Worm (Caenorhabditis elegans) whole organism, L1 larva: Measurements from ENCODE around the gene Y15E3A.4.
A peak's percentile ranks its signal among the peaks of the same experiment; 100 is the strongest.

Source experiments
- ama-1 ChIP-seq: fragments of 150-350 bp; optimal IDR thresholded peaks from 2 replicates; lab custom pipeline; 2014
- ceh-82 ChIP-seq, 3 experiments: fragments of 150-350 bp in 1 of 3; sonication (generic microtip) in 2 of 3; optimal IDR thresholded peaks; 2 replicates each; lab custom pipeline; 2014 to 2017; ENCODE audit warnings: missing biosample characterization in 3 of 3, missing genetic modification characterization in 3 of 3
- ceh-88 ChIP-seq: fragments of 200-800 bp; sonication (Bioruptor generic); IDR thresholded peaks from 2 replicates; pipeline ENCODE4 v1.3.6; 2022; ENCODE audit warnings: missing genetic modification characterization, missing compliant biosample characterization
- dsc-1 ChIP-seq: sonication (generic microtip); optimal IDR thresholded peaks from 2 replicates; lab custom pipeline; 2016; ENCODE audit warnings: mild to moderate bottlenecking, missing genetic modification characterization, missing compliant biosample characterization
- efl-1 ChIP-seq, 4 experiments: fragments of 150-350 bp; optimal IDR thresholded peaks in 3 of 4; peaks in 1 of 4; 1 replicate in 1 of 4; 2 replicates in 3 of 4; lab custom pipeline; 2014; ENCODE audit warnings: missing biosample characterization in 2 of 4, missing genetic modification characterization in 2 of 4, missing genetic modification reagents in 2 of 4
- egl-13 ChIP-seq: sonication (generic microtip); optimal IDR thresholded peaks from 2 replicates; lab custom pipeline; 2016; ENCODE audit warnings: missing genotype, missing genetic modification reagents, missing genetic modification characterization, missing compliant biosample characterization
- elt-2 ChIP-seq: sonication (generic microtip); optimal IDR thresholded peaks from 2 replicates; lab custom pipeline; 2016; ENCODE audit warnings: missing genetic modification characterization, mild to moderate bottlenecking, inconsistent platforms, missing compliant biosample characterization, missing genetic modification reagents
- elt-3 ChIP-seq, 6 experiments: fragments of 150-350 bp in 1 of 6; sonication (generic microtip); optimal IDR thresholded peaks; 2 replicates each; lab custom pipeline; 2017 to 2018; ENCODE audit warnings: missing biosample characterization in 6 of 6, missing genetic modification characterization in 6 of 6, inconsistent platforms in 1 of 6
- fkh-10 ChIP-seq: sonication (generic microtip); optimal IDR thresholded peaks from 2 replicates; lab custom pipeline; 2017; ENCODE audit warnings: missing biosample characterization, missing genetic modification reagents, missing genetic modification characterization
- fkh-8 ChIP-seq: sonication (generic microtip); optimal IDR thresholded peaks from 2 replicates; lab custom pipeline; 2016; ENCODE audit warnings: mild to moderate bottlenecking, missing genetic modification characterization, missing compliant biosample characterization
- fos-1 ChIP-seq: fragments of 150-350 bp; optimal IDR thresholded peaks from 2 replicates; lab custom pipeline; 2014; ENCODE audit warnings: missing biosample characterization, missing genetic modification characterization
- hlh-4 ChIP-seq: sonication (generic microtip); optimal IDR thresholded peaks from 2 replicates; lab custom pipeline; 2016; ENCODE audit warnings: mild to moderate bottlenecking, missing genetic modification characterization, missing compliant biosample characterization
- hpl-2 ChIP-seq: fragments of 150-350 bp; optimal IDR thresholded peaks from 2 replicates; lab custom pipeline; 2014; ENCODE audit warnings: missing biosample characterization, missing genetic modification reagents, missing genetic modification characterization
- isw-1 ChIP-seq: fragments of 200-800 bp; sonication (Bioruptor generic); IDR thresholded peaks from 2 replicates; pipeline ENCODE4 v1.3.6; 2022; ENCODE audit warnings: missing genetic modification characterization, missing compliant biosample characterization
- lin-13 ChIP-seq: fragments of 150-350 bp; optimal IDR thresholded peaks from 2 replicates; lab custom pipeline; 2014; ENCODE audit warnings: missing biosample characterization, missing genetic modification reagents, missing genetic modification characterization
- lin-14 ChIP-seq: fragments of 200-800 bp; sonication (Bioruptor generic); optimal IDR thresholded peaks from 2 replicates; lab custom pipeline; 2018; ENCODE audit warnings: mild to moderate bottlenecking, missing genetic modification characterization, moderate library complexity, missing compliant biosample characterization
- lin-15B ChIP-seq: fragments of 150-350 bp; sonication (generic microtip); optimal IDR thresholded peaks from 3 replicates; lab custom pipeline; 2014; ENCODE audit warnings: missing biosample characterization, missing genetic modification characterization
- lsy-2 ChIP-seq, 2 experiments: fragments of 150-350 bp; optimal IDR thresholded peaks; 2 replicates each; lab custom pipeline; 2014; ENCODE audit warnings: missing biosample characterization in 2 of 2, missing genetic modification characterization in 2 of 2
- mdl-1 ChIP-seq, 2 experiments: fragments of 150-350 bp; optimal IDR thresholded peaks; 2 replicates each; lab custom pipeline; 2014 to 2017; ENCODE audit warnings: missing biosample characterization in 2 of 2, missing genetic modification characterization in 2 of 2, inconsistent platforms in 1 of 2
- mef-2 ChIP-seq: fragments of 150-350 bp; optimal IDR thresholded peaks from 2 replicates; lab custom pipeline; 2014; ENCODE audit warnings: missing biosample characterization, missing genetic modification characterization
- mep-1 ChIP-seq: fragments of 150-350 bp; optimal IDR thresholded peaks from 2 replicates; lab custom pipeline; 2014; ENCODE audit warnings: missing biosample characterization, missing genetic modification characterization
- nhr-12 ChIP-seq: sonication (generic microtip); optimal IDR thresholded peaks from 2 replicates; lab custom pipeline; 2017; ENCODE audit warnings: missing biosample characterization, missing genetic modification characterization
- nhr-19 ChIP-seq: fragments of 200-800 bp; sonication (Bioruptor generic); conservative IDR thresholded peaks from 2 replicates; pipeline ENCODE4 v1.3.6; 2022; ENCODE audit warnings: missing genetic modification characterization, missing compliant biosample characterization
- nhr-20 ChIP-seq: sonication (generic microtip); optimal IDR thresholded peaks from 2 replicates; lab custom pipeline; 2016; ENCODE audit warnings: mild to moderate bottlenecking, missing genetic modification characterization, missing compliant biosample characterization
- nhr-47 ChIP-seq: sonication (generic microtip); optimal IDR thresholded peaks from 2 replicates; lab custom pipeline; 2016; ENCODE audit warnings: mild to moderate bottlenecking, missing genetic modification characterization, moderate library complexity, missing compliant biosample characterization
- nhr-71 ChIP-seq: sonication (generic microtip); optimal IDR thresholded peaks from 2 replicates; lab custom pipeline; 2016; ENCODE audit warnings: mild to moderate bottlenecking, missing genetic modification characterization, moderate library complexity, missing compliant biosample characterization
- nhr-77 ChIP-seq: fragments of 150-350 bp; optimal IDR thresholded peaks from 2 replicates; lab custom pipeline; 2014; ENCODE audit warnings: missing biosample characterization, missing genetic modification characterization
- nhr-85 ChIP-seq: sonication (generic microtip); peaks from one replicate; lab custom pipeline; 2016; ENCODE audit warnings: missing genetic modification characterization, inconsistent platforms, missing compliant biosample characterization
- pag-3 ChIP-seq: sonication (generic microtip); optimal IDR thresholded peaks from 2 replicates; lab custom pipeline; 2017; ENCODE audit warnings: missing genetic modification characterization, mild to moderate bottlenecking, missing compliant biosample characterization, antibody characterized with exemption, borderline replicate concordance; ENCODE audit not compliant: insufficient read depth
- pax-3 ChIP-seq: fragments of 200-800 bp; sonication (Bioruptor generic); optimal IDR thresholded peaks from 2 replicates; lab custom pipeline; 2018; ENCODE audit warnings: mild to moderate bottlenecking, missing genetic modification characterization, moderate library complexity, missing compliant biosample characterization
- rnt-1 ChIP-seq: sonication (generic microtip); optimal IDR thresholded peaks from 2 replicates; lab custom pipeline; 2016; ENCODE audit warnings: mild to moderate bottlenecking, missing genetic modification characterization, moderate library complexity, missing compliant biosample characterization
- snpc-4 ChIP-seq: fragments of 150-350 bp; optimal IDR thresholded peaks from 2 replicates; lab custom pipeline; 2014; ENCODE audit warnings: missing biosample characterization, missing genetic modification characterization
- sox-4 ChIP-seq: sonication (generic microtip); optimal IDR thresholded peaks from 2 replicates; lab custom pipeline; 2016; ENCODE audit warnings: missing genetic modification characterization, missing compliant biosample characterization
- sptf-1 ChIP-seq: fragments of 150-350 bp; optimal IDR thresholded peaks from 2 replicates; lab custom pipeline; 2014; ENCODE audit warnings: missing biosample characterization, missing genetic modification characterization
- swsn-7 ChIP-seq: sonication (generic microtip); optimal IDR thresholded peaks from 2 replicates; lab custom pipeline; 2016; ENCODE audit warnings: missing genetic modification characterization, missing compliant biosample characterization
- tbx-2 ChIP-seq: sonication (generic microtip); optimal IDR thresholded peaks from 2 replicates; lab custom pipeline; 2016; ENCODE audit warnings: missing genetic modification characterization, missing compliant biosample characterization
- xbp-1 ChIP-seq: sonication (generic microtip); optimal IDR thresholded peaks from 2 replicates; lab custom pipeline; 2016; ENCODE audit warnings: missing genetic modification characterization, missing compliant biosample characterization
- zip-4 ChIP-seq: fragments of 200-800 bp; sonication (Bioruptor generic); optimal IDR thresholded peaks from 2 replicates; lab custom pipeline; 2018; ENCODE audit warnings: mild to moderate bottlenecking, missing genetic modification characterization, moderate library complexity, missing compliant biosample characterization
- ztf-4 ChIP-seq: fragments of 150-350 bp; optimal IDR thresholded peaks from 2 replicates; lab custom pipeline; 2014; ENCODE audit warnings: missing biosample characterization, missing genetic modification characterization

Y15E3A.4 gene

DNA sequence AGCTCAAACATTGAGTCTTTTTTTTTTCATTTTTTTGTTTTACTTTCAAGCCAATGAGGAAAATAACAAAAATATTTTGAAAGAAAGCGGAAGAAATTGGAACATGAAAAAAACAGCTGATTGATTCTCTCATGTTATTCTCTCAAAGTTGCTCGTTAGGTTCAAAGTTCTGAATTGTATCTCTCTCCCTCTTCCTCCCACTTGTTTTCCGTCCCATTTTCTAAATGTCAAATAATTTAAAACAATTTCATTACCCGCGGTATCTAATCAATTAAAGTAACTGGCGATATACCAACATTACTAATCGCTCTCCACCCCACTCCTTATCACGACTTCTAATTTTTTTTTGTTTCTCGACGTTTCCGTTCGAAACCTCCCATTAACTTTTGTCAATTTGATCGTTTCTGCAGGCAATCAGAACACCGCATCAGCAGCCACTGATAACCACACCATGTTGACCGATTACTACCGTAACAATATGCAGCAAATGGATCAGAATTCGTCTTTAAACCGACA is 12.0 kb downstream of the Y15E3A.4 start:
- no peak for TF ChIP-seq nhr-47
- no peak for TF ChIP-seq pax-3 (tag; lab: Kevin White, UChicago)
- TF ChIP-seq nhr-12 (tag; lab: Kevin White, UChicago) = no peak
- TF ChIP-seq isw-1 (GFP tag; lab: Robert Waterston, UW) = no peak
- peak in 4 of 6 experiments; percentile 5 to 77 (median 48) for TF ChIP-seq elt-3 (tag; optimal IDR thresholded peaks at IDR 0.05; lab: Kevin White, UChicago)
- TF ChIP-seq nhr-19 = peak; percentile 14
- peak; percentile 57 for TF ChIP-seq nhr-85
- TF ChIP-seq nhr-77 (tag; lab: Kevin White, UChicago) = no peak
- peak; percentile 4 for TF ChIP-seq mep-1 (tag; lab: Kevin White, UChicago)
- TF ChIP-seq, all 84 proteins: peak for 4

DNA sequence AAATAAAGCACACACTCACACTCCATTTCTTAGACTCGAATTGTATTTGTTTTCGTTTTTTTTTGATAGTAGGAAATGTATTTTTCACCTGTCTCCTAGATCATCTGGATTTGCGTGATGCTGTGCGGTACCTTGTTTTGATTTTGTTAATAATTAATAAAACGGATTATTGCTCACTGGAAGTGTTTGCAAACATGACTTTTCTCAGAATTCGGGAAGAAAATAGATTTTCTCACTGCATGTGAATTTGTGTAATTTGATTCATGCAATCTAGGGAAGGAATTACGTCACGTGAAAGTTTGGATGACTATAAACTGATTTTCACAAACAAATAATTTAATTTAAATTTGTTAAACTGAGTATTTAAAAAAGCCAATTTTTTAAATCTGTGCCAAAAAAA is 13.2 kb downstream of the Y15E3A.4 start:
- TF ChIP-seq ztf-4 (tag; lab: Kevin White, UChicago) = peak; percentile 28
- no peak for TF ChIP-seq mdl-1 (tag; optimal IDR thresholded peaks at IDR 0.05; lab: Kevin White, UChicago)
- no peak for TF ChIP-seq lin-13 (GFP tag; lab: Kevin White, UChicago)
- peak; percentile 78 for TF ChIP-seq nhr-47
- TF ChIP-seq efl-1 (optimal IDR thresholded peaks at IDR 0.05; lab: Kevin White, UChicago) = no peak
- TF ChIP-seq efl-1 (GFP tag; optimal IDR thresholded peaks at IDR 0.05 in 1 of 2; lab: Kevin White, UChicago) = peak in 1 of 2 experiments; percentile 71
- peak; percentile 74 for TF ChIP-seq hlh-4 (tag; lab: Kevin White, UChicago)
- peak; percentile 72 for TF ChIP-seq nhr-71
- peak; percentile 11 for TF ChIP-seq xbp-1 (tag; lab: Kevin White, UChicago)
- TF ChIP-seq nhr-20 (tag; lab: Kevin White, UChicago) = peak; percentile 44
- TF ChIP-seq egl-13 (tag; lab: Kevin White, UChicago) = peak; percentile 26
- peak; percentile 58 for TF ChIP-seq dsc-1
- TF ChIP-seq mep-1 (tag; lab: Kevin White, UChicago) = peak; percentile 35
- TF ChIP-seq swsn-7 = peak; percentile 17
- TF ChIP-seq lin-14 (GFP tag; lab: Kevin White, UChicago) = peak; percentile 60
- TF ChIP-seq fos-1 (tag; lab: Kevin White, UChicago) = no peak
- no peak for TF ChIP-seq rnt-1 (tag; lab: Kevin White, UChicago)
- TF ChIP-seq elt-2 (tag; lab: Kevin White, UChicago) = no peak
- no peak for TF ChIP-seq mef-2 (tag; lab: Kevin White, UChicago)
- peak; percentile 76 for TF ChIP-seq fkh-8 (tag; lab: Kevin White, UChicago)
- no peak for TF ChIP-seq nhr-77 (tag; lab: Kevin White, UChicago)
- no peak for TF ChIP-seq hpl-2 (GFP tag; lab: Kevin White, UChicago)
- peak in 1 of 2 experiments; percentile 18 for TF ChIP-seq lsy-2 (tag; optimal IDR thresholded peaks at IDR 0.05; lab: Kevin White, UChicago)

DNA sequence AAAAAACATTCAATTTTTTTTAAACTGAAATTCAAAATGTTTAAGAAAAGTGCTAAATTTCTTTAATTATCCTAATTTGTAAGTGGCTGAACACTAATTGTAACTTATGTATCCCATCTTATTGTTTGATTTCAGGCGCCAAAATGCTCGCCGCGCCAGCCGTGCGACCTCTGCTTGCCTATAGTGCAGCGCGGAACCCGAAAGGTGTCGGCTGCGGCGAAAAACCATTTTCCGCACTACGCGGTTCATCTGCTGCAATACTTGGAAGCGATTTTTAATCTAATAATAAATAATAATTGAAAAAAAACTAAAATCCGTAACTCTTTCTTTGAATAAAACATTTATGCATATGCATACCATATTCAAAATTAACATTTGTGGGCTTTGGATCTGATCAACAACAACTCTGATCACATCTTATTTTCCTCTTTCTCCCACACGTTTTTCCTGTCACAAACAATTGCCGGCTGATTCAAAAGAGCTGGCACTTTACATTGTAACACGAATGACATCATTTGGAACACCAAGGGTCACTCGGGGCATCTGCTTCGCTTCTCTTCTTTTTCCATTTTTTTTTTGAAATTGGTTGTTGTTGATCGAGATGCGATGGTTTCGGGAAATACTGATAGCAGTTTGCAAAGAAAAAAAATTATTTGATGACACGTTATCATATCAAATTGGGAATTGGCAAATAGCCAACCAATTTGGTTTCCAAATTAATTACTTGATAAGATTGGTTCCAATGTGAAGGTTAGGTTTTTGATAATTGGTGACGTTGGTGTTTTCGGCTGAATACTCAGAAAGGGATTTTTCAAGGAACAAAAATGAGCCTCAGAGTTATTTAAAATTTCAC is 14.8 kb downstream of the Y15E3A.4 start:
- TF ChIP-seq fos-1 (tag; lab: Kevin White, UChicago) = no peak
- TF ChIP-seq ama-1 = no peak
- TF ChIP-seq mep-1 (tag; lab: Kevin White, UChicago) = no peak
- no peak for TF ChIP-seq mdl-1 (tag; optimal IDR thresholded peaks at IDR 0.05; lab: Kevin White, UChicago)
- peak; percentile 24 for TF ChIP-seq elt-2 (tag; lab: Kevin White, UChicago)
- peak; percentile 31 for TF ChIP-seq lin-14 (GFP tag; lab: Kevin White, UChicago)
- TF ChIP-seq swsn-7 = peak; percentile 11
- peak; percentile 31; the same call in 1 of the 2 replicates for TF ChIP-seq nhr-19
- no peak for TF ChIP-seq nhr-12 (tag; lab: Kevin White, UChicago)
- no peak for TF ChIP-seq fkh-10 (GFP tag; lab: Kevin White, UChicago)
- no peak for TF ChIP-seq ceh-88 (GFP tag; lab: Robert Waterston, UW)
- peak; percentile 3 for TF ChIP-seq nhr-47
- peak in 5 of 6 experiments; percentile 37 to 81 (median 39) for TF ChIP-seq elt-3 (tag; optimal IDR thresholded peaks at IDR 0.05; lab: Kevin White, UChicago)
- peak; percentile 96 for TF ChIP-seq snpc-4 (tag; lab: Kevin White, UChicago)
- TF ChIP-seq pag-3 (tag; lab: Kevin White, UChicago) = peak; percentile 51
- peak; percentile 37 for TF ChIP-seq nhr-85
- TF ChIP-seq sptf-1 (tag; lab: Kevin White, UChicago) = no peak
- peak; percentile 29 for TF ChIP-seq rnt-1 (tag; lab: Kevin White, UChicago)
- no peak for TF ChIP-seq lin-15B (tag; lab: Kevin White, UChicago)
- no peak for TF ChIP-seq tbx-2 (tag; lab: Kevin White, UChicago)
- TF ChIP-seq dsc-1 = peak; percentile 89
- no peak for TF ChIP-seq xbp-1 (tag; lab: Kevin White, UChicago)
- no peak for TF ChIP-seq zip-4 (GFP tag; lab: Kevin White, UChicago)
- no peak for TF ChIP-seq ceh-82 (tag; optimal IDR thresholded peaks at IDR 0.05; lab: Kevin White, UChicago)
- TF ChIP-seq sox-4 (tag; lab: Kevin White, UChicago) = no peak
